Worm (Caenorhabditis elegans) whole organism, early embryonic: ENCODE measurements around the gene srx-29.

ENCODE experiments used
- B0310.2 ChIP-seq: sonication (generic microtip); optimal IDR thresholded peaks from 2 replicates; lab custom pipeline; 2016; ENCODE audit warnings: mild to moderate bottlenecking, missing genetic modification characterization, missing compliant biosample characterization
- F13C5.2 ChIP-seq: sonication (generic microtip); optimal IDR thresholded peaks from 2 replicates; lab custom pipeline; 2017; ENCODE audit warnings: mild to moderate bottlenecking, missing genetic modification characterization, inconsistent platforms, missing compliant biosample characterization
- aly-1 ChIP-seq: sonication (generic microtip); optimal IDR thresholded peaks from 2 replicates; lab custom pipeline; 2016; ENCODE audit warnings: missing genetic modification characterization, missing compliant biosample characterization
- ama-1 ChIP-seq: fragments of 150-350 bp; optimal IDR thresholded peaks from 2 replicates; lab custom pipeline; 2014
- ceh-13 ChIP-seq: fragments of 200-800 bp; sonication (Bioruptor generic); optimal IDR thresholded peaks from 2 replicates; lab custom pipeline; 2018; ENCODE audit warnings: mild to moderate bottlenecking, missing genetic modification characterization, missing compliant biosample characterization
- ceh-36 ChIP-seq: sonication (generic microtip); optimal IDR thresholded peaks from 2 replicates; lab custom pipeline; 2016; ENCODE audit warnings: missing genetic modification characterization, inconsistent platforms, missing compliant biosample characterization
- ets-7 ChIP-seq: sonication (generic microtip); optimal IDR thresholded peaks from 2 replicates; lab custom pipeline; 2016; ENCODE audit warnings: missing genotype, missing genetic modification characterization, missing compliant biosample characterization
- flt-1 ChIP-seq: fragments of 200-800 bp; sonication (Bioruptor generic); IDR thresholded peaks from 2 replicates; pipeline ENCODE4 v1.3.6; 2022; ENCODE audit warnings: missing genetic modification characterization, missing compliant biosample characterization
- hmbx-1 ChIP-seq: sonication (generic microtip); optimal IDR thresholded peaks from 2 replicates; lab custom pipeline; 2016; ENCODE audit warnings: mild to moderate bottlenecking, missing genetic modification characterization, missing compliant biosample characterization
- hmg-4 ChIP-seq: fragments of 200-800 bp; sonication (Bioruptor generic); optimal IDR thresholded peaks from 2 replicates; lab custom pipeline; 2018; ENCODE audit warnings: mild to moderate bottlenecking, missing genetic modification characterization, missing compliant biosample characterization
- hnd-1 ChIP-seq: sonication (generic microtip); optimal IDR thresholded peaks from 2 replicates; lab custom pipeline; 2016; ENCODE audit warnings: missing genetic modification characterization, missing compliant biosample characterization
- pes-1 ChIP-seq: fragments of 200-800 bp; sonication (Bioruptor generic); IDR thresholded peaks from 2 replicates; pipeline ENCODE4 v1.3.6; 2022; ENCODE audit warnings: missing genetic modification reagents, missing genetic modification characterization, missing compliant biosample characterization
- scrt-1 ChIP-seq: fragments of 200-800 bp; sonication (Bioruptor generic); IDR thresholded peaks from 2 replicates; pipeline ENCODE4 v1.3.6; 2022; ENCODE audit warnings: missing genetic modification characterization, missing compliant biosample characterization
- sea-1 ChIP-seq: fragments of 200-800 bp; sonication (Bioruptor generic); conservative IDR thresholded peaks from 2 replicates; pipeline ENCODE4 v1.3.6; 2022; ENCODE audit warnings: missing genetic modification characterization, missing compliant biosample characterization
- tbx-11 ChIP-seq: fragments of 200-800 bp; sonication (Bioruptor generic); IDR thresholded peaks from 2 replicates; pipeline ENCODE4 v1.3.6; 2022; ENCODE audit warnings: missing genetic modification characterization, missing compliant biosample characterization
- tbx-37 ChIP-seq: fragments of 200-800 bp; sonication (Bioruptor generic); conservative IDR thresholded peaks from 2 replicates; pipeline ENCODE4 v1.3.6; 2022; ENCODE audit warnings: missing genetic modification reagents, missing genetic modification characterization, missing compliant biosample characterization
- tra-4 ChIP-seq: sonication (generic microtip); optimal IDR thresholded peaks from 2 replicates; lab custom pipeline; 2017; ENCODE audit warnings: missing genetic modification characterization, missing compliant biosample characterization

srx-29 gene

ce11 chrV:15726610-15727009 is 28.6 kb upstream of the srx-29 start, which contains the start of the genes irld-57 and sfxn-1.3:
TSS of gene irld-57 (minus strand) at chrV:15726710.
TSS of gene sfxn-1.3 (plus strand) at chrV:15726841.
- no peak for TF ChIP-seq ceh-13

- no peak for TF ChIP-seq flt-1 (GFP tag; lab: Robert Waterston, UW)
- TF ChIP-seq B0310.2 (tag; lab: Kevin White, UChicago): no peak
- TF ChIP-seq tbx-37 (GFP tag; lab: Robert Waterston, UW): no peak
- TF ChIP-seq pes-1 (GFP tag; lab: Robert Waterston, UW): no peak
- no peak for TF ChIP-seq ets-7 (tag; lab: Kevin White, UChicago)
- TF ChIP-seq ama-1 (lab: Kevin White, UChicago): no peak
- TF ChIP-seq tra-4: no peak
- TF ChIP-seq aly-1: no peak
- no peak for TF ChIP-seq hmbx-1
- TF ChIP-seq ceh-36 (tag; lab: Kevin White, UChicago): no peak
- no peak for TF ChIP-seq sea-1 (GFP tag; lab: Robert Waterston, UW)
- no peak for TF ChIP-seq hmg-4 (GFP tag; lab: Kevin White, UChicago)
- TF ChIP-seq F13C5.2 (tag; lab: Kevin White, UChicago): no peak
- TF ChIP-seq ceh-13: no peak
- no peak for TF ChIP-seq hnd-1
- TF ChIP-seq tbx-11 (GFP tag; lab: Robert Waterston, UW): no peak
- TF ChIP-seq scrt-1 (GFP tag; lab: Robert Waterston, UW): no peak
These were observed 23.9 kb upstream of the srx-29 start, which contains the start of gene srh-140 for ce11 chrV:15721888-15722287. TSS of gene srh-140 (plus strand) at chrV:15722188.

ce11 chrV:15721431-15721830 is 23.4 kb upstream of the srx-29 start:
- TF ChIP-seq ama-1 (lab: Kevin White, UChicago): no peak
- TF ChIP-seq tbx-37 (GFP tag; lab: Robert Waterston, UW): no peak
- no peak for TF ChIP-seq tra-4
- no peak for TF ChIP-seq sea-1 (GFP tag; lab: Robert Waterston, UW)
- no peak for TF ChIP-seq pes-1 (GFP tag; lab: Robert Waterston, UW)
- no peak for TF ChIP-seq ceh-13
- TF ChIP-seq hmbx-1: no peak
- TF ChIP-seq hnd-1: no peak
- no peak for TF ChIP-seq ets-7 (tag; lab: Kevin White, UChicago)
- no peak for TF ChIP-seq scrt-1 (GFP tag; lab: Robert Waterston, UW)
- no peak for TF ChIP-seq hmg-4 (GFP tag; lab: Kevin White, UChicago)

ce11 chrV:15719570-15719969 is 21.6 kb upstream of the srx-29 start, which contains the start of gene Y6E2A.7:
TSS of gene Y6E2A.7 (plus strand) at chrV:15719870.
- TF ChIP-seq F13C5.2 (tag; lab: Kevin White, UChicago) (no peak), scrt-1 (GFP tag; lab: Robert Waterston, UW) (no peak), ets-7 (tag; lab: Kevin White, UChicago) (no peak), hnd-1 (no peak), B0310.2 (tag; lab: Kevin White, UChicago) (no peak), tbx-11 (GFP tag; lab: Robert Waterston, UW) (no peak), flt-1 (GFP tag; lab: Robert Waterston, UW) (no peak), ceh-13 (no peak), pes-1 (GFP tag; lab: Robert Waterston, UW) (no peak), tbx-37 (GFP tag; lab: Robert Waterston, UW) (no peak), tra-4 (no peak), ceh-36 (tag; lab: Kevin White, UChicago) (no peak), hmbx-1 (no peak), aly-1 (no peak), sea-1 (GFP tag; lab: Robert Waterston, UW) (no peak), ama-1 (lab: Kevin White, UChicago) (no peak), hmg-4 (GFP tag; lab: Kevin White, UChicago) (no peak)

ce11 chrV:15718562-15718961 is 20.6 kb upstream of the srx-29 start, which contains the start of gene Y6E2A.5:
TSS of gene Y6E2A.5 (minus strand) at chrV:15718662.
- TF ChIP-seq ceh-36 (tag; lab: Kevin White, UChicago): no peak
- TF ChIP-seq ets-7 (tag; lab: Kevin White, UChicago): no peak
- TF ChIP-seq ceh-13: no peak
- no peak for TF ChIP-seq ama-1 (lab: Kevin White, UChicago)
- TF ChIP-seq pes-1 (GFP tag; lab: Robert Waterston, UW): no peak
- TF ChIP-seq tra-4: no peak
- no peak for TF ChIP-seq flt-1 (GFP tag; lab: Robert Waterston, UW)
- no peak for TF ChIP-seq aly-1
- no peak for TF ChIP-seq hmbx-1
- TF ChIP-seq scrt-1 (GFP tag; lab: Robert Waterston, UW): no peak
- TF ChIP-seq tbx-37 (GFP tag; lab: Robert Waterston, UW): no peak
- TF ChIP-seq sea-1 (GFP tag; lab: Robert Waterston, UW): no peak

ce11 chrV:15716679-15717078 is 18.7 kb upstream of the srx-29 start, which contains the start of gene Y6E2A.4:
TSS of gene Y6E2A.4 (minus strand) at chrV:15716779.
- no peak for TF ChIP-seq tbx-37 (GFP tag; lab: Robert Waterston, UW)
- no peak for TF ChIP-seq sea-1 (GFP tag; lab: Robert Waterston, UW)
- TF ChIP-seq hmbx-1: no peak
- no peak for TF ChIP-seq scrt-1 (GFP tag; lab: Robert Waterston, UW)
- TF ChIP-seq ets-7 (tag; lab: Kevin White, UChicago): no peak
- TF ChIP-seq pes-1 (GFP tag; lab: Robert Waterston, UW): no peak
- no peak for TF ChIP-seq B0310.2 (tag; lab: Kevin White, UChicago)
- no peak for TF ChIP-seq ceh-13
- TF ChIP-seq hmg-4 (GFP tag; lab: Kevin White, UChicago): no peak
- TF ChIP-seq F13C5.2 (tag; lab: Kevin White, UChicago): no peak
- no peak for TF ChIP-seq tbx-11 (GFP tag; lab: Robert Waterston, UW)

- TF ChIP-seq scrt-1 (GFP tag; lab: Robert Waterston, UW): no peak
- TF ChIP-seq pes-1 (GFP tag; lab: Robert Waterston, UW): no peak
- TF ChIP-seq ceh-36 (tag; lab: Kevin White, UChicago): no peak
- TF ChIP-seq tbx-37 (GFP tag; lab: Robert Waterston, UW): no peak
- TF ChIP-seq ama-1 (lab: Kevin White, UChicago): no peak
- no peak for TF ChIP-seq hnd-1
- no peak for TF ChIP-seq hmg-4 (GFP tag; lab: Kevin White, UChicago)
- TF ChIP-seq flt-1 (GFP tag; lab: Robert Waterston, UW): no peak
- no peak for TF ChIP-seq ceh-13
- TF ChIP-seq tbx-11 (GFP tag; lab: Robert Waterston, UW): no peak
- TF ChIP-seq ets-7 (tag; lab: Kevin White, UChicago): no peak
- TF ChIP-seq tra-4: no peak
- TF ChIP-seq F13C5.2 (tag; lab: Kevin White, UChicago): no peak
- no peak for TF ChIP-seq sea-1 (GFP tag; lab: Robert Waterston, UW)
- TF ChIP-seq aly-1: no peak
These were observed 17.6 kb upstream of the srx-29 start for ce11 chrV:15715636-15716035.
